Worm (Caenorhabditis elegans): ENCODE data around the gene T05E12.9.

The T05E12.9 gene

DNA sequence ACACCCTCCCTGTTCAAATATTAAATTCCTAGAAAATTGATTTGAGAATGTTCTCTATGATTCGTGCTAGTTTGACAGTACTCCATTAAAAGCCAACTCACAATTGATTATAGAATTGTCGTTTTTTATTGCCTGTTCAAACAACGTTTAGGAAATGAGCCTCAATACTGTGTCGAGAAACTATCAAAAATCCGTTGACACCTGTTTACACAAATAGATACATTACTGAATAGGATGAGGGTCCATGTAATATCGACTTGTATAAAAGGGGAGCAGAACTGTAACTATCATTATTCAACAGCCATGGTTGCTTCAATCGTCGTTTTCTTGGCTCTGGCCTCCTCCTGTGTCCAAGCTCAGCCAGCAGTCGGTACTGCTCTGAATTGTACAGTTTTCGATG lies 18.2 kb upstream of the T05E12.9 start, which contains the start of gene ZK218.5:
TSS of gene ZK218.5 (plus strand) at position 301 of the 400 bp plus-strand sequence.
- TF ChIP-seq Y5F2A.4 (GFP tag; optimal IDR thresholded peaks at IDR 0.05) = no peak
- TF ChIP-seq gei-8 (GFP tag; optimal IDR thresholded peaks at IDR 0.05) = no peak
- no peak for TF ChIP-seq zfp-2 (tag; optimal IDR thresholded peaks at IDR 0.05)
- no peak for TF ChIP-seq fos-1 (tag; optimal IDR thresholded peaks at IDR 0.05)
- TF ChIP-seq rbr-2 (tag; optimal IDR thresholded peaks at IDR 0.05) = no peak
- no peak for TF ChIP-seq nhr-28 (tag; optimal IDR thresholded peaks at IDR 0.05)

DNA sequence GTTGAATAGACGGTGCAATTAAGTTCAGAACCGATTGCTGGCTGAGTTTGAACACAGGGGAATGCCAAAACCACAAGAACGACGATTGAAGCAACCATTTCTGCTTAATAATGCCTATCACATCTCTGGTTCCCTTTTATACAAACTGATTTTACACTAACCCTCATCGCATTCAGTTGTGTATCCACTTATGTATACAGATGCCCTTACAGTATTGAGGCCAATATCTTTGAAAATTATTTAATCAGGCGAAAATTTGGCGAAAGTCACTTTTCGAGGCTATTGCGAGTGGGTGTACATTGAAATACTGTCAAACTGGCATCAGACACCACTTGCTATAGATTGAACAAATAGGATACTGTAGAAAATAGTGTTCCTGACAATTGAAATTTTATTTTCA lies 16.1 kb upstream of the T05E12.9 start, which contains the start of the genes ZK218.3 and ZK218.4:
TSS of gene ZK218.3 (minus strand) at position 101 of the 400 bp plus-strand sequence.
TSS of gene ZK218.4 (plus strand) at position 186 of the 400 bp plus-strand sequence.
- TF ChIP-seq snpc-1.2 (GFP tag; IDR thresholded peaks at IDR 0.05) (no peak), T26A8.4 (GFP tag; IDR thresholded peaks at IDR 0.05) (no peak), ztf-11 (tag; optimal IDR thresholded peaks at IDR 0.05) (no peak), ces-1 (GFP tag; optimal IDR thresholded peaks at IDR 0.05) (no peak), hlh-11 (tag; optimal IDR thresholded peaks at IDR 0.05) (no peak), F44E2.7 (GFP tag; IDR thresholded peaks at IDR 0.05) (no peak), dmd-8 (GFP tag; IDR thresholded peaks at IDR 0.05) (no peak), nhr-42 (GFP tag; IDR thresholded peaks at IDR 0.05) (no peak), aly-2 (tag; optimal IDR thresholded peaks at IDR 0.05) (no peak), nhr-111 (GFP tag; optimal IDR thresholded peaks at IDR 0.05) (no peak), T20F7.1 (GFP tag; optimal IDR thresholded peaks at IDR 0.05) (no peak), ceh-20 (GFP tag; IDR thresholded peaks at IDR 0.05) (no peak), tra-1 (GFP tag; IDR thresholded peaks at IDR 0.05) (no peak), nhr-6 (tag; optimal IDR thresholded peaks at IDR 0.05) (no peak), mdl-1 (tag; optimal IDR thresholded peaks at IDR 0.05) (no peak), F49E8.2 (tag; optimal IDR thresholded peaks at IDR 0.05; ENCODE audit: borderline replicate concordance) (no peak), ZK337.2 (GFP tag; IDR thresholded peaks at IDR 0.05) (no peak), mxl-3 (GFP tag; optimal IDR thresholded peaks at IDR 0.05) (no peak)

DNA sequence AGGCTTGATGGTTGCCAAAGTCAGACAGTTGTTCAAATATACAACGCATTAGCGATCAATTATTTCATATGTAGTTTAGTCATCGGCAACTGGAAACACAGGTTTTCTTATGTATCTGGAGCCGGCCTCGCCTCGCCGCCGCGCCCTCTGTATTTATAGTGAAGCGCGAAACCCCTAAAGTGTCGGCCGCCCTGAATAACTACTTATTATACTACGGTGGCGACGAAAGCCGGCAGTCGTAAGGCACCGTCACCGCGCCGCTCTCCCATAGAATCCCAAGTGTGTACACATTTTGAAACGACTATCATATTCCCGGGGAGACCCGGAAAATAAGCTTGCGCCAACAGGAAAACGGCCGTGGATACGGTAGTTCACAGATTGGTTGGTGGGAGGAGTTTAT lies 11.9 kb upstream of the T05E12.9 start:
- TF ChIP-seq mes-2 (tag; optimal IDR thresholded peaks at IDR 0.05; ENCODE audit: poor library complexity, severe bottlenecking) (no peak), F37D6.2 (tag; optimal IDR thresholded peaks at IDR 0.05) (no peak), Y75B8A.6 (GFP tag; IDR thresholded peaks at IDR 0.05) (no peak)

DNA sequence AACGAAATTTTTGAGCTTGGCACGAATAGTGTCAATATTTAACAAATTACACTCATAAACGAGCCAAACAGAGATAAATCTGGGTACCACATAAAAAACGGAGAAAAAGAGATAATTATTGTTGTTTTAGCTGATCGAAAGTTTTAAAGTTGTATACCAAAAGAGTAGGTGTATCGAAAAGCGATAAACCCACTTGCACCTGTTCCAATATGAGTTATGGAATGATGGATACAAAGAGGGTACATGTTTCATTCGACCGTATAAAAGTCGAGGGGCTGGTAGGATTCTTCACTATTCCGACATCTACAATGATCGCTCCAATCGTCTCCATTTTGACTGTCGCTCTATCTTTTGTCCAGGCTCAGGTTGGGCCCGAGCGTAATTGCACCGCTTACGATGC lies 9.6 kb upstream of the T05E12.9 start, which contains the start of gene ZK218.1:
TSS of gene ZK218.1 (plus strand) at position 301 of the 400 bp plus-strand sequence.
- TF ChIP-seq jun-1 (tag; optimal IDR thresholded peaks at IDR 0.05) (no peak), ceh-28 (tag; optimal IDR thresholded peaks at IDR 0.05) (no peak), lin-15B (tag; optimal IDR thresholded peaks at IDR 0.05) (no peak), daf-16 (GFP tag; optimal IDR thresholded peaks at IDR 0.05) (no peak), daf-16 (tag; optimal IDR thresholded peaks at IDR 0.05) (no peak), hlh-30 (tag; optimal IDR thresholded peaks at IDR 0.05; ENCODE audit: insufficient read depth) (no peak), mdt-29 (GFP tag; IDR thresholded peaks at IDR 0.05) (no peak), ctbp-1 (GFP tag; IDR thresholded peaks at IDR 0.05) (no peak), lin-39 (tag; optimal IDR thresholded peaks at IDR 0.05) (no peak), ces-1 (GFP tag; optimal IDR thresholded peaks at IDR 0.05) (no peak), madf-5 (GFP tag; IDR thresholded peaks at IDR 0.05) (no peak), zip-2 (tag; optimal IDR thresholded peaks at IDR 0.05) (no peak), mdl-1 (tag; optimal IDR thresholded peaks at IDR 0.05) (no peak), Y75B8A.6 (GFP tag; IDR thresholded peaks at IDR 0.05) (no peak), F37D6.2 (tag; optimal IDR thresholded peaks at IDR 0.05) (no peak)

Measured in whole organism, L4 larva.